Fruit fly (Drosophila melanogaster) whole organism, prepupa: Measurements from ENCODE around the gene CG13248.

Experiments
- CG1621 ChIP-seq: fragments of 200-800 bp; sonication (Bioruptor generic); optimal IDR thresholded peaks from 3 replicates; lab custom pipeline; 2018; ENCODE audit warnings: missing biosample characterization, mild to moderate bottlenecking, missing genetic modification characterization
- Lpt ChIP-seq: fragments of 200-800 bp; sonication (Bioruptor generic); optimal IDR thresholded peaks from 3 replicates; lab custom pipeline; 2016; ENCODE audit warnings: missing biosample characterization, missing genetic modification characterization
- fd85E ChIP-seq: fragments of 200-800 bp; sonication (Bioruptor generic); optimal IDR thresholded peaks from 3 replicates; lab custom pipeline; 2016; ENCODE audit warnings: missing biosample characterization, missing genetic modification characterization

- TF ChIP-seq fd85E (GFP tag; lab: Kevin White, UChicago) = no peak
- TF ChIP-seq CG1621 = no peak
- TF ChIP-seq Lpt (GFP tag; lab: Kevin White, UChicago) = no peak
Observed at dm6 chr3L:20396047-20396446, 14.3 kb downstream of the CG13248 start.
